Fruit fly (Drosophila melanogaster) whole organism, embryonic: Measurements from ENCODE around the gene CG13842.

Source experiments
- Bteb2 ChIP-seq: fragments of 200-800 bp; sonication (Bioruptor generic); optimal IDR thresholded peaks from 2 replicates; lab custom pipeline; 2016; ENCODE audit warnings: missing biosample characterization, missing genetic modification characterization
- CG10209 ChIP-seq: fragments of 200-800 bp; sonication (Bioruptor generic); optimal IDR thresholded peaks from 3 replicates; lab custom pipeline; 2017; ENCODE audit warnings: missing biosample characterization, mild to moderate bottlenecking, missing genetic modification characterization, missing genetic modification reagents
- CG11504 ChIP-seq: fragments of 200-800 bp; sonication (Bioruptor generic); optimal IDR thresholded peaks from 3 replicates; lab custom pipeline; 2019; ENCODE audit warnings: missing biosample characterization, mild to moderate bottlenecking, missing genetic modification characterization, moderate library complexity
- CG11695 ChIP-seq: fragments of 200-800 bp; sonication (Bioruptor generic); IDR thresholded peaks from 3 replicates; pipeline ENCODE4 v1.3.6; 2022; ENCODE audit warnings: missing biosample characterization, missing genetic modification characterization
- CG14441 ChIP-seq: fragments of 200-800 bp; sonication (Bioruptor generic); IDR thresholded peaks from 2 replicates; pipeline ENCODE4 v1.3.6; 2022; ENCODE audit warnings: missing biosample characterization, missing genetic modification characterization
- CG2712 ChIP-seq: fragments of 200-800 bp; optimal IDR thresholded peaks from 3 replicates; lab custom pipeline; 2019; ENCODE audit warnings: missing biosample characterization, mild to moderate bottlenecking, missing genetic modification characterization, moderate library complexity
- CG2889 ChIP-seq: fragments of 200-800 bp; sonication (Bioruptor generic); IDR thresholded peaks from 3 replicates; pipeline ENCODE4 v1.3.6; 2022; ENCODE audit warnings: missing biosample characterization, missing genetic modification characterization
- CG30403 ChIP-seq: fragments of 200-800 bp; sonication (Bioruptor generic); optimal IDR thresholded peaks from 3 replicates; lab custom pipeline; 2016; ENCODE audit warnings: missing biosample characterization, missing genetic modification characterization
- CG3847 ChIP-seq: fragments of 200-800 bp; sonication (Bioruptor generic); IDR thresholded peaks from 2 replicates; pipeline ENCODE4 v1.3.6; 2022; ENCODE audit warnings: missing biosample characterization, missing genetic modification characterization
- CG4360 ChIP-seq: fragments of 200-800 bp; sonication (Bioruptor generic); IDR thresholded peaks from 2 replicates; pipeline ENCODE4 v1.3.6; 2022; ENCODE audit warnings: missing biosample characterization, missing genetic modification characterization
- CG6689 ChIP-seq: fragments of 200-800 bp; sonication (Bioruptor generic); IDR thresholded peaks from 2 replicates; pipeline ENCODE4 v1.3.6; 2022; ENCODE audit warnings: missing biosample characterization, missing genetic modification characterization
- CG7839 ChIP-seq: fragments of 200-800 bp; sonication (Bioruptor generic); optimal IDR thresholded peaks from 3 replicates; lab custom pipeline; 2018; ENCODE audit warnings: missing biosample characterization, mild to moderate bottlenecking, missing genetic modification characterization, moderate library complexity
- CG9727 ChIP-seq: fragments of 200-800 bp; sonication (Bioruptor generic); optimal IDR thresholded peaks from 3 replicates; lab custom pipeline; 2017; ENCODE audit warnings: missing biosample characterization, mild to moderate bottlenecking, missing genetic modification characterization
- CG9817 ChIP-seq: fragments of 200-800 bp; sonication (Bioruptor generic); optimal IDR thresholded peaks from 2 replicates; lab custom pipeline; 2018; ENCODE audit warnings: missing biosample characterization, mild to moderate bottlenecking, missing genetic modification characterization, moderate library complexity
- CG9932 ChIP-seq: fragments of 200-800 bp; sonication (Bioruptor generic); IDR thresholded peaks from 2 replicates; pipeline ENCODE4 v1.3.6; 2022; ENCODE audit warnings: missing biosample characterization, missing genetic modification characterization
- E2f1 ChIP-seq: fragments of 200-800 bp; sonication (Bioruptor generic); IDR thresholded peaks from 2 replicates; pipeline ENCODE4 v1.3.6; 2022; ENCODE audit warnings: missing biosample characterization, missing genetic modification characterization
- HHEX ChIP-seq: fragments of 200-800 bp; sonication (Bioruptor generic); optimal IDR thresholded peaks from 3 replicates; lab custom pipeline; 2017; ENCODE audit warnings: missing biosample characterization, mild to moderate bottlenecking, missing genetic modification characterization, missing genetic modification reagents
- Mrtf ChIP-seq: fragments of 200-800 bp; sonication (Bioruptor generic); IDR thresholded peaks from 3 replicates; pipeline ENCODE4 v1.3.6; 2022; ENCODE audit warnings: missing biosample characterization, missing genetic modification characterization
- Nf-YA ChIP-seq: fragments of 200-800 bp; sonication (Bioruptor generic); IDR thresholded peaks from 2 replicates; pipeline ENCODE4 v1.3.6; 2022; ENCODE audit warnings: missing biosample characterization, missing genetic modification characterization
- Oli ChIP-seq: fragments of 200-800 bp; sonication (Bioruptor generic); optimal IDR thresholded peaks from 2 replicates; lab custom pipeline; 2018; ENCODE audit warnings: missing biosample characterization, mild to moderate bottlenecking, missing genetic modification characterization, moderate library complexity
- Ptx1 ChIP-seq: fragments of 200-800 bp; sonication (Bioruptor generic); IDR thresholded peaks from 2 replicates; pipeline ENCODE4 v1.3.6; 2022; ENCODE audit warnings: missing biosample characterization, missing genetic modification characterization
- Trl ChIP-seq, 3 experiments: fragments of >200 bp in 2 of 3; fragments of 200-800 bp in 1 of 3; sonication (Bioruptor generic) in 1 of 3; optimal IDR thresholded peaks; 2 replicates in 1 of 3; 3 replicates in 2 of 3; lab custom pipeline; 2016 to 2017; ENCODE audit warnings: missing biosample characterization in 1 of 3, missing genetic modification characterization in 1 of 3
- Xrp1 ChIP-seq: fragments of 200-800 bp; sonication (Bioruptor generic); IDR thresholded peaks from 2 replicates; pipeline ENCODE4 v1.3.6; 2022; ENCODE audit warnings: missing biosample characterization, missing genetic modification characterization
- ash1 ChIP-seq: fragments of 200-800 bp; sonication (Bioruptor generic); optimal IDR thresholded peaks from 2 replicates; lab custom pipeline; 2018; ENCODE audit warnings: missing biosample characterization, mild to moderate bottlenecking, missing genetic modification characterization
- cg ChIP-seq: fragments of 200-800 bp; sonication (Bioruptor generic); optimal IDR thresholded peaks from 3 replicates; lab custom pipeline; 2019; ENCODE audit warnings: missing biosample characterization, mild to moderate bottlenecking, missing genetic modification characterization, moderate library complexity
- crol ChIP-seq: fragments of 200-800 bp; sonication (Bioruptor generic); IDR thresholded peaks from 2 replicates; pipeline ENCODE4 v1.3.6; 2022; ENCODE audit warnings: missing biosample characterization, missing genetic modification characterization
- dan ChIP-seq: fragments of 200-800 bp; sonication (Bioruptor generic); IDR thresholded peaks from 2 replicates; pipeline ENCODE4 v1.3.6; 2022; ENCODE audit warnings: missing biosample characterization, missing genetic modification characterization
- dm ChIP-seq: fragments of 200-800 bp; sonication (Bioruptor generic); optimal IDR thresholded peaks from 3 replicates; lab custom pipeline; 2016; ENCODE audit warnings: missing biosample characterization, missing genetic modification characterization
- eve ChIP-seq, 2 experiments: fragments of >200 bp; optimal IDR thresholded peaks; 2 replicates each; lab custom pipeline; 2017; ENCODE audit warnings: missing biosample characterization in 2 of 2, missing genetic modification characterization in 2 of 2
- ewg ChIP-seq: fragments of 200-800 bp; sonication (Bioruptor generic); optimal IDR thresholded peaks from 3 replicates; lab custom pipeline; 2017; ENCODE audit warnings: mild to moderate bottlenecking, missing biosample characterization, missing genetic modification reagents, missing genetic modification characterization
- fd3F ChIP-seq: fragments of 200-800 bp; sonication (Bioruptor generic); optimal IDR thresholded peaks from 2 replicates; lab custom pipeline; 2018; ENCODE audit warnings: missing biosample characterization, mild to moderate bottlenecking, missing genetic modification characterization, moderate library complexity
- hkb ChIP-seq, 2 experiments: fragments of 200-800 bp in 1 of 2; fragments of >200 bp in 1 of 2; sonication (Bioruptor generic) in 1 of 2; IDR thresholded peaks in 1 of 2; optimal IDR thresholded peaks in 1 of 2; 2 replicates each; pipeline versions ENCODE4 v1.3.6 to Lab custom; 2017 to 2022; ENCODE audit warnings: missing biosample characterization in 1 of 2, missing genetic modification characterization in 1 of 2
- ken ChIP-seq: fragments of 200-800 bp; sonication (Bioruptor generic); IDR thresholded peaks from 3 replicates; pipeline ENCODE4 v1.3.6; 2022; ENCODE audit warnings: missing biosample characterization, missing genetic modification characterization
- lmd ChIP-seq: fragments of 200-800 bp; sonication (Bioruptor generic); IDR thresholded peaks from 2 replicates; pipeline ENCODE4 v1.3.6; 2022; ENCODE audit warnings: missing biosample characterization, missing genetic modification characterization
- mam ChIP-seq: fragments of 200-800 bp; sonication (Bioruptor generic); optimal IDR thresholded peaks from 3 replicates; lab custom pipeline; 2016; ENCODE audit warnings: missing biosample characterization, missing genetic modification characterization
- nmo ChIP-seq: fragments of 200-800 bp; sonication (Bioruptor generic); optimal IDR thresholded peaks from 2 replicates; lab custom pipeline; 2018; ENCODE audit warnings: missing biosample characterization, mild to moderate bottlenecking, missing genetic modification characterization, moderate library complexity
- prd ChIP-seq, 3 experiments: fragments of >200 bp in 2 of 3; fragments of 200-800 bp in 1 of 3; sonication (Bioruptor generic) in 1 of 3; optimal IDR thresholded peaks in 2 of 3; IDR thresholded peaks in 1 of 3; 2 replicates in 2 of 3; 3 replicates in 1 of 3; pipeline versions ENCODE4 v1.3.6 to Lab custom; 2017 to 2022; ENCODE audit warnings: missing biosample characterization in 1 of 3, missing genetic modification characterization in 1 of 3
- rib ChIP-seq: fragments of 200-800 bp; sonication (Bioruptor generic); IDR thresholded peaks from 2 replicates; pipeline ENCODE4 v1.3.6; 2022; ENCODE audit warnings: missing biosample characterization, missing genetic modification characterization
- sisA ChIP-seq: fragments of 200-800 bp; sonication (Bioruptor generic); IDR thresholded peaks from 2 replicates; pipeline ENCODE4 v1.3.6; 2022; ENCODE audit warnings: missing biosample characterization, missing genetic modification characterization
- slbo ChIP-seq: fragments of 200-800 bp; sonication (Bioruptor generic); IDR thresholded peaks from 2 replicates; pipeline ENCODE4 v1.3.6; 2022; ENCODE audit warnings: missing biosample characterization, missing genetic modification characterization
- ssp ChIP-seq: fragments of 200-800 bp; sonication (Bioruptor generic); IDR thresholded peaks from 2 replicates; pipeline ENCODE4 v1.3.6; 2022; ENCODE audit warnings: missing biosample characterization, missing genetic modification characterization
- tio ChIP-seq: fragments of 200-800 bp; sonication (Bioruptor generic); optimal IDR thresholded peaks from 2 replicates; lab custom pipeline; 2017; ENCODE audit warnings: missing biosample characterization, missing genetic modification characterization, inconsistent platforms
- wor ChIP-seq: fragments of 200-800 bp; sonication (Bioruptor generic); IDR thresholded peaks from 2 replicates; pipeline ENCODE4 v1.3.6; 2022; ENCODE audit warnings: missing biosample characterization, missing genetic modification characterization

CG13842 gene

dm6 chr3R:22668622-22669021 is 38.5 kb downstream of the CG13842 start (continued):
- TF ChIP-seq CG9932, result peak; percentile 54
- no peak for TF ChIP-seq ash1 (GFP tag; lab: Kevin White, UChicago)
- peak; percentile 38; the same call in 1 of the 3 replicates for TF ChIP-seq CG11695 (GFP tag; lab: Robert Waterston, UW)
- peak; percentile 32 for TF ChIP-seq CG11504 (tag; lab: Kevin White, UChicago)
- TF ChIP-seq tio, result peak; percentile 37
- peak; percentile 25; the same call in 1 of the 2 replicates for TF ChIP-seq lmd (GFP tag; lab: Robert Waterston, UW)
- TF ChIP-seq Trl (optimal IDR thresholded peaks at IDR 0.05; lab: Kevin White, UChicago), result no peak
- peak; percentile 9 for TF ChIP-seq Trl (GFP tag; optimal IDR thresholded peaks at IDR 0.05; lab: Kevin White, UChicago)
- 0 out of 3 replicates have a peak, but pooled peaks have one; percentile 29 for TF ChIP-seq CG2889
- TF ChIP-seq nmo (GFP tag; lab: Kevin White, UChicago), result peak; percentile 36
- TF ChIP-seq CG14441 (GFP tag; lab: Robert Waterston, UW), result no peak; the same call in 1 of the 2 replicates
- TF ChIP-seq CG3847 (GFP tag; lab: Robert Waterston, UW), result peak; percentile 34; the same call in 1 of the 2 replicates
- no peak for TF ChIP-seq CG9817 (tag; lab: Kevin White, UChicago)
- peak; percentile 22 for TF ChIP-seq HHEX
- no peak for TF ChIP-seq fd3F
- peak; percentile 1 for TF ChIP-seq CG2712 (tag; lab: Kevin White, UChicago)
- TF ChIP-seq eve (GFP tag; optimal IDR thresholded peaks at IDR 0.05; lab: Kevin White, UChicago), result peak in 1 of 2 experiments; percentile 33
- no peak for TF ChIP-seq hkb (optimal IDR thresholded peaks at IDR 0.05; lab: Kevin White, UChicago)
- peak; percentile 72 for TF ChIP-seq hkb (GFP tag; IDR thresholded peaks at IDR 0.05; lab: Robert Waterston, UW)
- TF ChIP-seq CG30403, result peak; percentile 48
- 0 out of 2 replicates have a peak, but pooled peaks have one; percentile 34 for TF ChIP-seq wor (GFP tag; lab: Robert Waterston, UW)
- 0 out of 2 replicates have a peak, but pooled peaks have one; percentile 22 for TF ChIP-seq E2f1
- TF ChIP-seq CG7839 (tag; lab: Kevin White, UChicago), result peak; percentile 15
- TF ChIP-seq Xrp1, result peak; percentile 18; the same call in 1 of the 2 replicates
- no peak; the same call in 1 of the 2 replicates for TF ChIP-seq Nf-YA (GFP tag; lab: Robert Waterston, UW)
- TF ChIP-seq CG9727 (GFP tag; lab: Kevin White, UChicago), result peak; percentile 18
- no peak for TF ChIP-seq Mrtf (GFP tag; lab: Robert Waterston, UW)
- TF ChIP-seq CG10209 (GFP tag; lab: Kevin White, UChicago), result peak; percentile 3
- TF ChIP-seq ssp (GFP tag; lab: Robert Waterston, UW), result no peak
- no peak for TF ChIP-seq Bteb2
- no peak for TF ChIP-seq prd (optimal IDR thresholded peaks at IDR 0.05; lab: Kevin White, UChicago)
- TF ChIP-seq prd (GFP tag; IDR thresholded peaks at IDR 0.05; lab: Robert Waterston, UW), result peak; percentile 61; the same call in 2 of the 3 replicates
- peak; percentile 37 for TF ChIP-seq CG6689
- no peak for TF ChIP-seq dm (GFP tag; lab: Kevin White, UChicago)
- peak; percentile 55 for TF ChIP-seq sisA (GFP tag; lab: Robert Waterston, UW)
- 0 out of 2 replicates have a peak, but pooled peaks have one; percentile 31 for TF ChIP-seq Ptx1
- TF ChIP-seq slbo, result peak; percentile 82
- no peak for TF ChIP-seq ewg
- TF ChIP-seq Oli (tag; lab: Kevin White, UChicago), result peak; percentile 20

DNA sequence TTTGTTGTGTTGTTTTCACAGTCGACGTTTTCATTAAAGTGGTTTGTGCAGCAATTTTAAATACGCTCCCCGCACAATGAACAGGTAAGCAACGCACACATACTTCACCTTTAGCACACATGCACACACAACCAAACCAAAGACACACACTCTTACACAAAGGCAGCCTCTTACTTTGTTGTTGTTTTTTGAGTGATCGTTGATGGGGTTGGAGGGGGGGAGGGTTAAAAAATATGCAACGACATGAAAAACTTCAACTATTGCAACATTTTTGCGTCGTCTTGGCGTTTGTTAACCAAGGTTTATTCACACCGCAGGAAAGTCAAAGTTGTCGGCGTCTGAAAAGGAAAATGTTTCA is 39.1 kb downstream of the CG13842 start:
- TF ChIP-seq rib (GFP tag; lab: Robert Waterston, UW) (no peak), CG4360 (peak; percentile 50; the same call in 1 of the 2 replicates), ken (GFP tag; lab: Robert Waterston, UW) (0 out of 3 replicates have a peak, but pooled peaks have one; percentile 1), crol (GFP tag; lab: Robert Waterston, UW) (peak; percentile 42), cg (GFP tag; lab: Kevin White, UChicago) (peak; percentile 61), mam (GFP tag; lab: Kevin White, UChicago) (no peak), dan (GFP tag; lab: Robert Waterston, UW) (no peak)
- TF ChIP-seq, all 482 proteins: peak for 4
